Fruit fly (Drosophila melanogaster): Measurements from ENCODE around the gene CG43153.

CG43153 gene

DNA sequence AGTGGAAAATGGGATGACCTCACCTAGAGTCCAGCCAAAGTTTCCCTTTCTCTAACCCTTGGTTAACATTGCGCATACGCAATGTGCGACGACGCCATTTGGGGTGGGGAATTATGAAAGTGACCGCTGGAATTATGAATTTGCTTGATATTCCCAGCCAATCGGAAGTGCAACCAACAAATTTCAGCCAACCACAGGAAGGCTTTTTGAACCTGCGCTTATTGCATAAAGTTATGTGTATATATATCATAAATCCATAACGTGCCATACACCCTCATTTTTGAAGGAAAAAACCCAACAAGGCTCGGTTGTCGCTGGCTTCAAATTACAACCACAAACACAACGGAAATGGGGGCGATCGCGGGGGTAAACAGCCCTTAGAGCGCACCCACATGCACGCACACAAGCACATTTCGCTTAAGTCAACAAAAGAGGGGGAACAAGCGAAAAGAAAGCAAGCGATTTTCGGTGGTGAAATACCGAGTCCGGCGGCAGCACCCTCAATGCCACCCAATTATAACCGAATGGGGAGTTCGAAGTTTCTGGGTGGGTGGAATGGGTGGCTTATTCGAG lies 34.0 kb downstream of the CG43153 start:
- TF ChIP-seq CG17801 (GFP tag; optimal IDR thresholded peaks at IDR 0.05; ENCODE audit: partially characterized antibody) = no peak

DNA sequence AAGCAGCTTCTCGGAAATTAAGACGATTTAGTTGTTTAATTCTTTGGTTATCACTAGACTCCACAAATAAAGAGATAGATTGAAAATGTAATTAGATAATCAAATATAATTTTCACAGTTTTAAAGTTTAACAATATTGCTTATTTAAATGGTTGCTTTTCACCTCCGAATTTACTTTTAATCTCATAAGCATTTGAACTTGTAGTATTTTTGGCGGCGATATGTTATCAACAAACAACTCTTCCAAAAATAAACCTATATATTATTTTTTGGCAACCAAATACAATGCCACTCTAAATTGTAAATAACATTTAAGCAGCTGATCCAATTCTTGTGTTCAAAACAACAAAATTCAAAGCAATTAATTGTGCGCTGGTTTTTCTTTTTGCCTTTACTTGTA lies 38.2 kb downstream of the CG43153 start, which contains the start of the genes CG43355 and sala:
Gene CG43355 (plus strand): TSS at position 301 of the 400 bp plus-strand sequence.
Gene sala (plus strand): TSS at position 301 of the 400 bp plus-strand sequence.
- TF ChIP-seq CG17801 (GFP tag; optimal IDR thresholded peaks at IDR 0.05; ENCODE audit: partially characterized antibody) = no peak

DNA sequence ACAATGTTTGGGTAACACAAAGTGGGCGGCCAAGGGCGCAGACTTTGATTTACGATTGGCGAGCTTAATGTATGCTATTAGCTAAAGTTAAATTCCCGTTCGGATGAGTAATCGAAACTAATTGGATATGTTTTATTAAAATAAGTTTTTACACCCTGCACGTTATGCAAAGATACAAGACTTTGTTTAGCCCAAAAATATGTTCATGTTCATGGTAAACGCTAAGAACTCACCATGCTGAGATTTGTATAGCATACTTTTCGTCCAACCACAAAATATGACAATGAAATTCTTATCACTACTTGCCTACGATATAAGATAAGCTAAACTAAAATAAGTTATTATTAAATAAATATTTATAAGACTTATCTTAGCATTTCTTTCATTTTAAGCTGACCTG lies 47.6 kb downstream of the CG43153 start:
- TF ChIP-seq CG17801 (GFP tag; optimal IDR thresholded peaks at IDR 0.05; ENCODE audit: partially characterized antibody) = no peak

DNA sequence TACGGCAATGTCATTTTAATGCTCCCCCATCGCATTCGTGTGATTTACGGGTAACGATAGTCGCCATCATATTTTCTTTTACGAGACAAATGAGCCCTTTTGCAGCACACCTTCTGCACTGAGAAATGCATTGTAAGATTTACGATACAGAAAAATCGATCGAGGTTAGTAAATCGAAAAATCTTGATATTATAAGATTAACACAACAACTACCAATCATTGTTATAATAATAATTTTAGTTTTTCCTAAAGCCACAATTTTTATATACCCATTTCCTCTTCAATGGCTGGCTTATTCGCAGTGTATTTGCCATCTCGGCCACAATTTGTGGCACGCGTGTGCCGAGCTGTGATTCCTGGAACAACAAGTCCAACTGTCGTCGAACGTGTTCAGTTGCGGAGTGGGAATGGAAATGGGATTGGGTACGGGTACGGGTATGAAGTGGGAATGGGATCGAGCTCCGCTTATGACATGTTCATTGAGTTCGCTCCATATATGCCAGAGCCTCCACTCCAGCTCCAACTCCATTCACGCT lies 50.5 kb downstream of the CG43153 start:
- TF ChIP-seq CG17801 (GFP tag; optimal IDR thresholded peaks at IDR 0.05; ENCODE audit: partially characterized antibody) = no peak

All from ovary, adult (tissue).